Worm (Caenorhabditis elegans): ENCODE data around the gene stdh-1.

The stdh-1 gene

DNA sequence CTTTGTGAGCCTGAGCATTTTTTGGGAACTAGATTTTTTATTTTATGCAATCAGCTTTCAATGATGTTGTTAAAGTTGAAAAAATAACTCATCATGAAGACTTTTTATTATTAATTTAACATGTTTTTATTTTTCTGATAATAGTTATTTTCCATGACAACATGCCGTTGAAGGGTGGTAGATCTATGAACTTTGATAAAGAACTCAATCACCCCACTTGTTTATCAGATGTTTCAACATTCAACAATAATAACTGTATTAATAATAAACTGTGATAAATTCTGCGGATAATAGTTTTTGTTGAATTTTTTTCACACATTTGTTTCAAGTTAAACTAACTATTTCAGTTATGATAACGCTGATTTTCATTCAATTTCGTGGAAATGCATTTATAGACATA lies 14.8 kb upstream of the stdh-1 start:
- no peak for TF ChIP-seq unc-62 (GFP tag; optimal IDR thresholded peaks at IDR 0.05)

DNA sequence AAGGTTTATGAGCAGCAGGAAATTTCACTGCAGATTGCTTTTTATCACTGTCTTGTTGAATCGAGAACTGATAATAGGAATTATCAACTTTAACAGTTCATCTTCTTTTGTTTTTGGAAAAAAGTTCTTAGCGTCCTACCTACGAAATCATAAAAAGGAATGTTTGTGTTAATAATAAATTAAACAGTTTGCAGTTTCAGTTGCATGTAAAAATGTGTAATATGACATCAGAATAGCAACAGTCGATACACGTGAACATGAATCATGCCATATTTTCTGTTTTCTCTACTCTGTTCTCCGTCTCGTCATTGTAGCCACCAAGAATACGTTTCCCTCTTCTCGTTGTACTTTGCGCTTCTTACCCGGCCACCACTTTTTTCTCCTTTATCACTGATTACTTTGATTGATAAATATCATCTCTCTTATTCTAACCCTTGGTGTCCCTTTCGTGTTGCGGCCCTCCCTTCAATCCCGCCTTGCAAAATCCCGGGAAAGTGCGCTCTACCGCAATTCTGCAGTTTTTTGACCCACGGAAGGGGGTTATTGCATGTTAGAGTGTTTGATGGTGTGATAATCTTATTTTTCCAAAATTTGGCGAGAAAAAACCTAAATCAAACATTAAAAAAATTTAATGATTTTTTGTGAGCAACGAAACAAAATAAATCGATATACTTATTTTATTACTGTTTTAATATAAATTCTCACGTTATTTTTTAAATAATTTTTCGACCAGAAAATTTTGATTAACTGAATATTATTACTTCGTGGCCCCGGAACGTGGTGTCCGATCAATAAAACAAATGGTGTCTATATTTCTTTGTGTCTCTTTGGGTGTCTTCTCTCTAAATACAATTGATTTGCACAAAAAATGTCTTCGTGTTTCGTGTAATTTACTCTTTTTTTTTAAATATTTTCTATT lies 13.6 kb upstream of the stdh-1 start, which contains the start of gene sptl-3:
Gene sptl-3, plus strand, starts transcription at position 869 of the 919 bp plus-strand sequence.
- TF ChIP-seq unc-62 (GFP tag; optimal IDR thresholded peaks at IDR 0.05) = no peak

DNA sequence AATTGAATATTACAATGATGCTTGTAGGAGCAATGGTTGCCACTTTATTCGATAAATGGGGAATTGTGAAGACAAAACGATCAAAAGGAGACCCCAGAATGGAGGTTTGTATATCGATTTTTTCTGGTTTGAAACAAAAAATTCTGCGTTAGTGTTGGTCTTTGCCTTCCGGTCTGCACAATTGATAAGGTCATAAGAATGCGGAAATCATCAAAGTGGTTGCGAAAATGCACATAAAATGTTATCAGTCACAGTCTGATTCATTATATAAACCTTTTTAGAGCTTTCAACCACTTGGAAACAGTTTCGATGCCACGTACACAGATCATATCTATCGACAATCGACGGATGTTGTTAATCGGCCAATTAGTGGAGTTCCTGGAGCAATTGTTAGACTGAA lies 12.7 kb upstream of the stdh-1 start:
- TF ChIP-seq unc-62 (GFP tag; optimal IDR thresholded peaks at IDR 0.05) = no peak

DNA sequence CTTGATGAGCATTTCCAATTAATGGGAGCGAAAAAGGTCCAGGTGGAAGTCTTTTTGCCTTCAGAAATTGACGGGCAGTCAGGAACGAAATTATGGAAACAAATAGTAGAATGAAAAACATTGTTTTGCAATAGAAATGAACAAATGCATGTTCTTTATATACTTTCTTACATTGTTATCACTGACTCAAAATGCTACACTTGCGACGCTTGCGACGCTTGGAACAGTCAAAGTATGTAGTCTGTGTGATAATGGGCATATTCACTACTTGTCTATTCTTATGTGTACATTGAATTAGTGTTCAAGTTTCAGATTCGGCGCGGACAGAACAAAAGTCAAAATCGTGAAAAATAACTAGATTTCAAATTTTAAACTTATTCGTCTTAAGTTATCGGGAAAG lies 7.9 kb upstream of the stdh-1 start, which contains the start of gene cyp-35C1:
Gene cyp-35C1, minus strand, starts transcription at position 132 of the 400 bp plus-strand sequence.
- no peak for TF ChIP-seq unc-62 (GFP tag; optimal IDR thresholded peaks at IDR 0.05)

DNA sequence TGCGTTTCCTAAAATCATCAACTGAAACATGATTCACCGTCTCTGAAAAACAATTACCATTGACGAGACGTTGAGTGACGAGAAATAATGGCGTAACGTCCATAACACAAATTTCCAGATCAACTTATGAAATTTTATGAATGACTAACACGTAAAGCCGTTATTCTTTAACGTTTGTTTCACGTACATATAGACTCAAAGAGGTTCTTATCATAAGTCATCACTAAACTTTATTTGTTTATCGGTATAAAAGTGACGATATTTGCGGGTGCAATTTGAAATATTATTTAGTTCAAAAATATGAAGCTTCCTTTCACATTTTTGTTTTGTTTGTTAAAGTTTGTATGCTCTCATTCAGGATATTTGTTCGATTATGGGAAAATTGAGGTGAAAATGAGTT lies 7.1 kb upstream of the stdh-1 start, which contains the start of gene oac-3:
Gene oac-3, plus strand, starts transcription at position 301 of the 400 bp plus-strand sequence.
- no peak for TF ChIP-seq unc-62 (GFP tag; optimal IDR thresholded peaks at IDR 0.05)

DNA sequence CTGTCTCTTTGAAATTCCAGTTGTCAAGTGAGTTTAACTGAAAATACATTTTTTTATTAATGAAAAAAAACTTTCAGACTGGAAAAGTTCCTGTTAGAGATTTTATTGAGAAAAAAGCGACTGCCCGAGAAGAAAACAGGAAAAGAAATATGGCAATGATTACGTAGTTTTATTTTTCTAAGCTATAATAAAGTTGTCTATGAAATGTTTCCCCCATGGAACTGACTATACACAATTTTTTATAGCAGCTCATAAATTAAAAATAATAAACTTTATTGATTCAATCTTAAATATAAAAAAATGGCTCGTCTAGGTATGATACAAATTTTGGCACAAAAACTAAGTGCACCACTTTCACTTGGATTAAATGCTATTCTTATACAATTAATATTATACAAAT lies 3.8 kb upstream of the stdh-1 start, which contains the start of gene C06B3.1:
Gene C06B3.1, plus strand, starts transcription at position 301 of the 400 bp plus-strand sequence.
- no peak for TF ChIP-seq unc-62 (GFP tag; optimal IDR thresholded peaks at IDR 0.05)

DNA sequence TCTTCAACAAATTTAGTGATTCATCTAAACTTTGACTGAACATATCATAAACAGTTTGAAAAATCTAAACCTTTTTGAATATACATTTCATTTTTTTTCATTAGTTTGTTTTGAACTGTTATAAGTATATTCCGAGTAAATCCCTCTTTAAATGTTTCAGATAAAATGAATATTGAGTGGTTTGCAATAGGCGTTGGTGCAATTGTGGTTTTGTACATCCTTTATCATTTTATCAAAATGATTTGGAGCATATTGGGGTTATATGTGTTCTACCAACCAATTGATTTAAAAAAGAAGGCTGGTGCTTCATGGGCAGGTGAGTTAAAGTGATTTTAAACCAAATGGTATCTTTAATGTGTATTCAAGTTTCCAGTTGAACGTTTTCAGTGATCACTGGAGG lies 1.8 kb upstream of the stdh-1 start, which contains the start of gene stdh-3:
Gene stdh-3, plus strand, starts transcription at position 166 of the 400 bp plus-strand sequence.
- no peak for TF ChIP-seq unc-62 (GFP tag; optimal IDR thresholded peaks at IDR 0.05)

DNA sequence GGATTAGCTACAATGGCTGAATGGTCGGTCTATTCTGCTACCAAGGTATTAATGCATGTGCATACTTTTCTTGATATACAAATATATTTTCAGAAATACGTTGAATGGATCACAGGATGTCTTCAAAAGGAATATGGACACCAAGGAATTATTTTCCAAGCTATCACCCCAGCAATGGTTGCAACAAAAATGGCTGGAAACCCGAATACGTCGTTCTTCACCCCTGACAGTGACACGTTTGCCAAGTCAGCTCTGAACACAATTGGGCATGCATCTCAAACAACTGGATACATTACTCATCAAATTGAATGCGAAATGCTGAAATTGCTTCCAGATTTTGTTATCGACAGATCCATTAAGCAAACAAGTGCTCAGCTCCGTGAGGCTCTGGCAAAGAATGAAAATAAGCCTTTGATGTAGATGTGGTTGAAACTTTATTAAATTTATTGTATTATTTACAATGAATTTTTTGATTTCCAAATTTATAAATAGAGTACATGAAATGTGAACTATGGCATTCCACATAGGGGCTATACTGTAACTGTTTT lies 1.3 kb downstream of the stdh-1 start:
- no peak for TF ChIP-seq unc-62 (GFP tag; optimal IDR thresholded peaks at IDR 0.05)

DNA sequence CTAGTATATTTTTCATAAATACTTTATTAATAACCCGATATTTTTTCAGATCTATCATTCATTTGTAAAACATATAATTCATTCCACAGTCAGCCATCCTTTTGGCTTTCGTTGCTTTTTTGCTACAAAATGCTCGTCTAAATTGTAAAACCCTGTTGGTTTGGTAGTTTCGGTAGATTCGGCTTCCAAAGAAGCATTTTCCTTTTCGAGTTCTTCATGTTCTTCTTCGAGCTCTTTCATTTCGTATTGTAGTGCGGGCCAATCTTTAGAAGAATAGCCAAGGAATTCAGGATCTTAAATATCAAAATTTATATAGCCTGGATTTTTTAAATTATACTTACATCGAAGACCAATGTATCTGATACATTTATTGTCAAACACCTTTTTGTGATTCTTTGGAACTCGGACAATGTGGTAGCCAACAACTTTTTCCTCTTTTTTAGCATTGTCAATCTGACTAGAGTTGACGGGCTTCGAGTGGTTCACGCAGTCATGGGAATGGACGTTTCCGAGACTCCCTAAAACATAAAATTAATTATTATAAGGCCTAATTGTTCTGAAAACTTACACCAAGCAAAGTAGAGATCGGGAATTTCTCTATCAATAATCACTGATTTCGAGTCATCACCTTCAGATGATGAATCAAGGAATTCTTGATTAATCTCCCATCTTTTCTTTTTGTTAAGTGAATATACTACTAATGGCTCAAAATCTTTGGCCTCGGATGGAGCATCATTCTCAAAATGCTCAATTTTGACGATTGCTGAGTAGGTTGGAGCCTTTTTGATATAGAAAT lies 2.0 kb downstream of the stdh-1 start:
- no peak for TF ChIP-seq unc-62 (GFP tag; optimal IDR thresholded peaks at IDR 0.05)

DNA sequence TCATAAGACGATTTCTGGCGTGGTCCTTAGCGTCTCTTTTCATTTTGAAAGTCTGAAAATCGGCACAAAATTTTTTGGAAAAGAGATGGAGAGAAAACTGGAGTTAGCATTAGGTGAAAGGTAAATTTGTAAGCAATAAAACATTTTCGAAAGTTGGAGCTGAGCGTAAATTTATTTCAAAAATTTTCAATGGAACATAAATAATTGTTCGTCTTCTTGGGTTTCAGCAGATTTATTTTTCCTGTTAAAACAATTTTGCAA lies 2.6 kb downstream of the stdh-1 start, which contains the start of gene C06B3.6:
Gene C06B3.6, minus strand, starts transcription at position 52 of the 261 bp plus-strand sequence.
- no peak for TF ChIP-seq unc-62 (GFP tag; optimal IDR thresholded peaks at IDR 0.05)

DNA sequence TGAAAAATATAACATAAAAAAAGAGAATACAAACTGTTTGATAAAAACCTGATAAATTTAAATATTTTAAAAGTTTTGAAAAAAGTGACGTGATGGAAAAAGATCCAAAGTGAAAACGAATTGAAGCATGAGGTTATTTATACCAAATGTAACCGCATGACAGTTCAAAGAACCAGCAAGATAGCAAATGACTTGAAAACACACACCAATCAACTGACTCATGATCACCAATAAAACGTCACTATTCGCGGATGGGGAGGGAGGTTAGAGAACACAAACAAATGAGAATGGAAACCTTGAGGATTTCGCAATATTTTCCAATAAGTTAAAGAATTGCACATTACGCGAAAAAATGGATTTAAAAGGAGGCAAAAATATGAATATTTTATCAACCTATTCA lies 3.1 kb downstream of the stdh-1 start, which contains the start of gene C06B3.7:
Gene C06B3.7, plus strand, starts transcription at position 287 of the 400 bp plus-strand sequence.
- TF ChIP-seq unc-62 (GFP tag; optimal IDR thresholded peaks at IDR 0.05) = no peak

DNA sequence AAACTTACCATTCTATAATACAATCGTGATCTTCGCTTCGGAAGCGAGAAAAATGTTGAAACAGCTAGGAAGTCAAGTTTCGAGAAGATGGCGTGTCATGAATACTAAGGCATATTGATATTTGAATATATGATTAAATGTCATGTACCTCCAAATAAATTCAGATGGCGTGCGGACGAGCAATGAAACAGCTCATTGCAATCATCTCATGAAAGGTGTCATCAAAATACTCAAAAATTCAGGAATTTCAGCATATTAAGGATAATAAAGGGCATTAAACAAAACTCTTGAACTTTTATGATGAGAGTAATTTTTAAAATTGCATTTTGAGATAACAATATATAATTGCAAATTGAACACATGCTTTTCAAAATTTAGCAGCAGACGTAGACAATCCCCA lies 9.1 kb downstream of the stdh-1 start, which contains the start of gene gcy-32:
Gene gcy-32, minus strand, starts transcription at position 101 of the 400 bp plus-strand sequence.
- TF ChIP-seq unc-62 (GFP tag; optimal IDR thresholded peaks at IDR 0.05) = no peak

DNA sequence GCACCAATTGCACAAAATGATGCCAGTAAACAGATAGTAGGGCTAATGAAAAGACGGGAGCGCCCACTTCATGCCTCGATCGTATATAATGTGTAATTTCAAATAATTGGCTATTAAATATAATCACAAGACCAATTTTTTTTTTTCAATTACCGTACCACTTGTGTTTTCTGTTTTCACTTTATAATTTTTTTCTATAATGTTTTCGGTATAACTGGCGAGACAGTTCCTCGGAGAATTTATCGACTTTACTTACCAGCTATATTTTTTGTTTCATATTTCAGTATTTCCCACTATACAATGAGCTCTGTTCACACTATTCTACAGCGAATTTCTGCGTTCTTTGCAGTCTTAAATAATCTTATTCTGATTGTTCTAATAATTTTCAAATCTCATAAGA lies 9.9 kb downstream of the stdh-1 start, which contains the start of gene str-252:
Gene str-252, plus strand, starts transcription at position 301 of the 400 bp plus-strand sequence.
- TF ChIP-seq unc-62 (GFP tag; optimal IDR thresholded peaks at IDR 0.05) = no peak

DNA sequence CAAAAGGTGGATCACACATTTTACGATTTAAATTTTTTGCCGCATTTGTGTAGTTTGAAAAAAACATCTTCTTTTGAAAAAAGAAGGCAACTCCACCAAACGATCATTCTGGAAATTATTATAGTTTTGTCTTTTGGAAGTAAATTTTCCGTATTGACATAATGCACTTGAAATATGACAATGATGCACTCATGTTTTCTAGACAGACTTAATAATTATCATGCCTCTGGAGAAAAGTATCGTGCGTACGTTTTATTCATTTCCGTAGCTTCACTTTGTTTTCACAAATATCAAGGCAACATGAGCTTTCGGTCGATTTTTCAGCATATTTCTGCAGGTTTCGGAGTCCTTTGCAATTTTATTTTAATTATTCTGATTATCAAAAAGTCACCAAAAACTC lies 12.0 kb downstream of the stdh-1 start, which contains the start of gene str-250:
Gene str-250, plus strand, starts transcription at position 301 of the 400 bp plus-strand sequence.
- no peak for TF ChIP-seq unc-62 (GFP tag; optimal IDR thresholded peaks at IDR 0.05)

DNA sequence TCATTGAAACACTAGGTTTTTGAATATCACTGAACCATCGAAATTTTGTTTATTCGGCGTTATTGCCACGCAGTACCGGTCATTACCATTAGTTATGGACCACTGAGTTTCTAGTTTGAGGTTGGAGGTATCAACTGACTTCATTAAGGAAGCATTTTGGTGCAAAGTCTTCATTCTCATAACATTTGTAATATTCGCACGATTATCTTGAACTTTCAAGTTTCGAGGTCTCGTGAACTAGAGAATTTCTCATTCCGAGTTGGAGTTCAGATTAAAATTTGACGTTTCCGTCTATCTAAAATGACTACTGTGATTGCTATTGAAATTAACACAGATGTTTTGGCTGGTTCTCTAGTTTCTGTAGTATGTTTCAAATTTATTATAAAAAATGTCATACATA lies 14.4 kb downstream of the stdh-1 start, which contains the start of gene srx-42:
Gene srx-42, plus strand, starts transcription at position 301 of the 400 bp plus-strand sequence.
- no peak for TF ChIP-seq unc-62 (GFP tag; optimal IDR thresholded peaks at IDR 0.05)

DNA sequence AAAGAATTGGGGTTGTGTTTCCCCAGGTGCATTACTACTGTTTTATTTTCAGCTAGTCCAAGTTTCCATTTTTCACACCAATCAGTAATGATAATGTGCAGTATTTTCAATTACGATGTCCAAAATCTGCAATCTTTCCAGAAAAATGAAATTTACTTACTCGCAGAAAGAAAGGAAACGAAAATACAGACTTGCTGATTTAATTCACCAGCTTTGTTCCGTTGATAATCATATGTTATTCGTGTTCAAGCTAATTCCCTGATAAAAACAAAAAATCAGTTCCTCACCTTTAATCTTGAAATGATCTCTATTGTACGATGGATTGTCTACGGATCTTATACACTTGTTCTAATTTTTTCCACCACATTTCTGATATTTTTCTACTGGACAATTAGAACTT lies 17.6 kb downstream of the stdh-1 start, which contains the start of gene srxa-11:
Gene srxa-11, plus strand, starts transcription at position 301 of the 400 bp plus-strand sequence.
- TF ChIP-seq unc-62 (GFP tag; optimal IDR thresholded peaks at IDR 0.05) = no peak
